Worm (Caenorhabditis elegans): ENCODE results near the gene gkow-1.

Gene gkow-1

DNA sequence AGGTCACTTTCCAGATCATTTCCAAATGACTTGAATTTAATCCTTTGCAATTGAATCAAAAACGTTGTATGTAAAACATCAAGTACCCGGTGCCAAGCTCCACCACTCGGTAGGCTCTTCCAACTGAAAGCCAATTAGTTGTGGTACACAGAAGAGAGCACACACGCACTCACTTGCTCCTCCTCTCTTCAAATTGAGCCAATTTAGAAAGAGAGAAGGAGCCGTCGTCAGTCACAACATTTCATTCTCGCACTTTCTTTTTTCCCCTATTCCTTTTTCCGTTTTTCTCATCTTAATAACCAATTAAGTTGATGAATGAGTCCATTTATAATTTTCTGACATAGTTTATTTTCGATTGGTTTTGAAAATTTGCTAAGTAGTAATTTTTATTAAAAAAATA lies 40.3 kb downstream of the gkow-1 start (continued):
- TF ChIP-seq jun-1 (tag; optimal IDR thresholded peaks at IDR 0.05) = no peak
- TF ChIP-seq sox-4 (tag; optimal IDR thresholded peaks at IDR 0.05) = no peak
- TF ChIP-seq mef-2 (tag; optimal IDR thresholded peaks at IDR 0.05) = no peak
- TF ChIP-seq nhr-19 (GFP tag; conservative IDR thresholded peaks at IDR 0.05) = no peak
- TF ChIP-seq egl-13 (tag; optimal IDR thresholded peaks at IDR 0.05) = no peak
- peak; percentile 46 for TF ChIP-seq nhr-71 (tag; optimal IDR thresholded peaks at IDR 0.05)
- no peak for TF ChIP-seq mab-9 (GFP tag; IDR thresholded peaks at IDR 0.05)
- TF ChIP-seq lin-15B (tag; optimal IDR thresholded peaks at IDR 0.05) = no peak
- TF ChIP-seq lin-14 (GFP tag; optimal IDR thresholded peaks at IDR 0.05) = peak; percentile 78
- no peak for TF ChIP-seq grh-1 (GFP tag; IDR thresholded peaks at IDR 0.05)
- TF ChIP-seq fkh-10 (GFP tag; optimal IDR thresholded peaks at IDR 0.05) = peak; percentile 12
- peak; percentile 34 for TF ChIP-seq nhr-47 (tag; optimal IDR thresholded peaks at IDR 0.05)
- TF ChIP-seq ceh-82 (tag; optimal IDR thresholded peaks at IDR 0.05) = no peak
- TF ChIP-seq aly-2 (tag; optimal IDR thresholded peaks at IDR 0.05) = no peak
- no peak for TF ChIP-seq ama-1 (optimal IDR thresholded peaks at IDR 0.05)

ce11 chrIV:10403193-10404058 lies 45.5 kb downstream of the gkow-1 start, which contains the start of gene gpa-7:
gpa-7 (plus strand) TSS chrIV:10404008.
- TF ChIP-seq nhr-20 (tag; optimal IDR thresholded peaks at IDR 0.05) = peak; percentile 57
- no peak for TF ChIP-seq sox-4 (tag; optimal IDR thresholded peaks at IDR 0.05)
- no peak for TF ChIP-seq efl-3 (GFP tag; optimal IDR thresholded peaks at IDR 0.05)
- TF ChIP-seq tlp-1 (tag; optimal IDR thresholded peaks at IDR 0.05) = no peak
- peak; percentile 76 for TF ChIP-seq zag-1 (tag; optimal IDR thresholded peaks at IDR 0.05)
- peak in 2 of 3 experiments; percentile 54 to 65 for TF ChIP-seq ceh-82 (tag; optimal IDR thresholded peaks at IDR 0.05)
- no peak for TF ChIP-seq F16B12.6 (tag; optimal IDR thresholded peaks at IDR 0.05)
- peak; percentile 88 for TF ChIP-seq fkh-8 (tag; optimal IDR thresholded peaks at IDR 0.05)
- peak; percentile 61 for TF ChIP-seq isw-1 (GFP tag; IDR thresholded peaks at IDR 0.05)
- TF ChIP-seq nhr-47 (tag; optimal IDR thresholded peaks at IDR 0.05) = peak; percentile 81
- TF ChIP-seq lsy-2 (tag; optimal IDR thresholded peaks at IDR 0.05) = peak; percentile 46 to 73
- peak in 1 of 2 experiments; percentile 39 for TF ChIP-seq egl-27 (tag; optimal IDR thresholded peaks at IDR 0.05)
- TF ChIP-seq nhr-19 (GFP tag; conservative IDR thresholded peaks at IDR 0.05) = peak; percentile 39
- peak; percentile 45 for TF ChIP-seq rnt-1 (tag; optimal IDR thresholded peaks at IDR 0.05)
- no peak for TF ChIP-seq lin-39 (tag; optimal IDR thresholded peaks at IDR 0.05)
- peak; percentile 41 for TF ChIP-seq ztf-4 (tag; optimal IDR thresholded peaks at IDR 0.05)
- peak; percentile 86 for TF ChIP-seq egl-13 (tag; optimal IDR thresholded peaks at IDR 0.05)
- peak; percentile 89 for TF ChIP-seq blmp-1 (tag; optimal IDR thresholded peaks at IDR 0.05)
- TF ChIP-seq mep-1 (tag; optimal IDR thresholded peaks at IDR 0.05) = peak; percentile 32
- peak; percentile 84 for TF ChIP-seq unc-86 (tag; optimal IDR thresholded peaks at IDR 0.05)
- TF ChIP-seq ceh-90 (tag; optimal IDR thresholded peaks at IDR 0.05) = no peak
- TF ChIP-seq irx-1 (tag; optimal IDR thresholded peaks at IDR 0.05) = peak; percentile 28
- TF ChIP-seq lin-35 (GFP tag; optimal IDR thresholded peaks at IDR 0.05) = peak in 1 of 2 experiments; percentile 42
- TF ChIP-seq elt-3 (tag; optimal IDR thresholded peaks at IDR 0.05) = no peak
- TF ChIP-seq tbx-2 (tag; optimal IDR thresholded peaks at IDR 0.05) = peak; percentile 86
- no peak for TF ChIP-seq Y116A8C.19 (tag; optimal IDR thresholded peaks at IDR 0.05; ENCODE audit: borderline replicate concordance)
- TF ChIP-seq snu-23 (GFP tag; optimal IDR thresholded peaks at IDR 0.05) = peak; percentile 73
- peak; percentile 71 for TF ChIP-seq pax-3 (tag; optimal IDR thresholded peaks at IDR 0.05)
- peak in 1 of 2 experiments; percentile 49 for TF ChIP-seq mdl-1 (tag; optimal IDR thresholded peaks at IDR 0.05)
- TF ChIP-seq nhr-77 (tag; optimal IDR thresholded peaks at IDR 0.05) = peak; percentile 50
- TF ChIP-seq ztf-11 (tag; optimal IDR thresholded peaks at IDR 0.05) = peak in 1 of 2 experiments; percentile 37
- TF ChIP-seq xbp-1 (tag; optimal IDR thresholded peaks at IDR 0.05) = peak; percentile 46
- peak; percentile 74 for TF ChIP-seq dsc-1 (tag; optimal IDR thresholded peaks at IDR 0.05)
- peak; percentile 86 for TF ChIP-seq nhr-71 (tag; optimal IDR thresholded peaks at IDR 0.05)
- no peak for TF ChIP-seq elt-2 (tag; optimal IDR thresholded peaks at IDR 0.05)
- TF ChIP-seq jun-1 (tag; optimal IDR thresholded peaks at IDR 0.05) = peak; percentile 49
- TF ChIP-seq swsn-7 (tag; optimal IDR thresholded peaks at IDR 0.05) = peak; percentile 76
- no peak for TF ChIP-seq unc-30 (tag; optimal IDR thresholded peaks at IDR 0.05)
- peak; percentile 73 for TF ChIP-seq ceh-8 (GFP tag; optimal IDR thresholded peaks at IDR 0.05)
- TF ChIP-seq skn-1 (tag; optimal IDR thresholded peaks at IDR 0.05) = no peak
- no peak for TF ChIP-seq nhr-76 (tag; optimal IDR thresholded peaks at IDR 0.05)
- peak; percentile 43 for TF ChIP-seq mef-2 (tag; optimal IDR thresholded peaks at IDR 0.05)
